Worm (Caenorhabditis elegans): ENCODE results near the gene odc-1.

- TF ChIP-seq flt-1 (GFP tag; IDR thresholded peaks at IDR 0.05) (no peak), ztf-23 (GFP tag; IDR thresholded peaks at IDR 0.05) (no peak), klf-2 (GFP tag; conservative IDR thresholded peaks at IDR 0.05) (no peak), ref-1 (GFP tag; conservative IDR thresholded peaks at IDR 0.05) (no peak), med-1 (GFP tag; optimal IDR thresholded peaks at IDR 0.05; ENCODE audit: insufficient read depth) (no peak), ztf-29 (GFP tag; IDR thresholded peaks at IDR 0.05) (no peak), T22C8.4 (GFP tag; IDR thresholded peaks at IDR 0.05) (no peak), tab-1 (GFP tag; IDR thresholded peaks at IDR 0.05) (no peak), cog-1 (tag; optimal IDR thresholded peaks at IDR 0.05) (no peak)
These were observed 5.2 kb downstream of the odc-1 start, which contains the start of gene K11C4.2 for ce11 chrV:6894778-6895177.
